Worm (Caenorhabditis elegans): ENCODE results near the gene mltn-9.

DNA sequence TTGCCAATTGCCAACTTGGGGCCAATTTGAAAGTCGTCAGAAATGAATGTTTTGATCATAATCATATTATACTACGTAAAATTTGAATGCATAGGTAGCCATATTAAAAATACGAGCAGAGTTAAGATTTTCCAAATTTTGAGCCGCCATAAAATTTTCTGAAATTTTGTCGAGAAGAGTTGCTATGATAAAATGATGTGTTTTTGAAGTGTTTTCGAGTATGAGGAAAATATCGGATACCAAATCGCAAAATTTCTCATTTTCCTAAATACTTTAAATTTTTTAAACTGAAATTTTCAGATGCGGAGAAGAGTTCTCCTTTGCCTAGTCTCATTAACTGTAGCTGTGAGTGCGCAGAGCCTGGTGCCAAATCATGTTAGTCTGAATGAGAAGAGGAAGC, 11.5 kb downstream of the mltn-9 start, which contains the start of gene tag-297:
- TF ChIP-seq tbx-37 (GFP tag; conservative IDR thresholded peaks at IDR 0.05): no peak
- TF ChIP-seq ets-7 (tag; optimal IDR thresholded peaks at IDR 0.05): no peak
- TF ChIP-seq hmg-4 (GFP tag; optimal IDR thresholded peaks at IDR 0.05): no peak
- TF ChIP-seq sea-1 (GFP tag; conservative IDR thresholded peaks at IDR 0.05): no peak
- TF ChIP-seq flt-1 (GFP tag; IDR thresholded peaks at IDR 0.05): no peak
- TF ChIP-seq ama-1 (optimal IDR thresholded peaks at IDR 0.05): no peak
- no peak for TF ChIP-seq pes-1 (GFP tag; IDR thresholded peaks at IDR 0.05)
- TF ChIP-seq B0310.2 (tag; optimal IDR thresholded peaks at IDR 0.05): no peak
